Worm (Caenorhabditis elegans) whole organism, young adult: ENCODE measurements around the gene T24B8.7.

Experiments
- F57A8.1 ChIP-seq: fragments of 200-800 bp; sonication (Bioruptor generic); optimal IDR thresholded peaks from 2 replicates; lab custom pipeline; 2018; ENCODE audit warnings: mild to moderate bottlenecking, missing genetic modification characterization, moderate library complexity, missing compliant biosample characterization
- gei-17 ChIP-seq: fragments of 200-800 bp; sonication (Bioruptor generic); optimal IDR thresholded peaks from 2 replicates; lab custom pipeline; 2018; ENCODE audit warnings: mild to moderate bottlenecking, missing genetic modification characterization, missing compliant biosample characterization
- pha-4 ChIP-seq: fragments of 150-350 bp; sonication (generic microtip); optimal IDR thresholded peaks from 2 replicates; lab custom pipeline; 2014; ENCODE audit warnings: missing biosample characterization, missing genetic modification reagents, missing genetic modification characterization
- unc-62 ChIP-seq: fragments of 150-350 bp; optimal IDR thresholded peaks from 2 replicates; lab custom pipeline; 2014; ENCODE audit warnings: missing biosample characterization, missing genetic modification reagents, missing genetic modification characterization

- TF ChIP-seq F57A8.1: no peak
- no peak for TF ChIP-seq gei-17
- TF ChIP-seq pha-4: no peak
- no peak for TF ChIP-seq unc-62 (GFP tag; lab: Kevin White, UChicago)
These were observed 53.1 kb downstream of the T24B8.7 start, which contains the start of gene F44G4.5 for ce11 chrII:9000331-9000730.
